Fruit fly (Drosophila melanogaster) Kc167 (cell line): ENCODE results near the gene PGAP2.

Experiments used
- Myc ChIP-seq: fragments of >200 bp; optimal IDR thresholded peaks from 2 replicates; lab custom pipeline; 2017; ENCODE audit warnings: missing external identifiers
- Sin3A ChIP-seq: fragments of >200 bp; optimal IDR thresholded peaks from 2 replicates; lab custom pipeline; 2018; ENCODE audit warnings: missing external identifiers
- h ChIP-seq: fragments of >200 bp; optimal IDR thresholded peaks from 3 replicates; lab custom pipeline; 2018; ENCODE audit warnings: missing external identifiers
- insv ChIP-seq: fragments of >200 bp; optimal IDR thresholded peaks from 3 replicates; lab custom pipeline; 2018; ENCODE audit warnings: missing external identifiers
- psq ChIP-seq: fragments of >200 bp; optimal IDR thresholded peaks from 2 replicates; lab custom pipeline; 2017; ENCODE audit warnings: missing external identifiers
- ttk ChIP-seq: sonication (Bioruptor generic); optimal IDR thresholded peaks from 2 replicates; lab custom pipeline; 2017; ENCODE audit warnings: missing external identifiers

The PGAP2 gene

DNA sequence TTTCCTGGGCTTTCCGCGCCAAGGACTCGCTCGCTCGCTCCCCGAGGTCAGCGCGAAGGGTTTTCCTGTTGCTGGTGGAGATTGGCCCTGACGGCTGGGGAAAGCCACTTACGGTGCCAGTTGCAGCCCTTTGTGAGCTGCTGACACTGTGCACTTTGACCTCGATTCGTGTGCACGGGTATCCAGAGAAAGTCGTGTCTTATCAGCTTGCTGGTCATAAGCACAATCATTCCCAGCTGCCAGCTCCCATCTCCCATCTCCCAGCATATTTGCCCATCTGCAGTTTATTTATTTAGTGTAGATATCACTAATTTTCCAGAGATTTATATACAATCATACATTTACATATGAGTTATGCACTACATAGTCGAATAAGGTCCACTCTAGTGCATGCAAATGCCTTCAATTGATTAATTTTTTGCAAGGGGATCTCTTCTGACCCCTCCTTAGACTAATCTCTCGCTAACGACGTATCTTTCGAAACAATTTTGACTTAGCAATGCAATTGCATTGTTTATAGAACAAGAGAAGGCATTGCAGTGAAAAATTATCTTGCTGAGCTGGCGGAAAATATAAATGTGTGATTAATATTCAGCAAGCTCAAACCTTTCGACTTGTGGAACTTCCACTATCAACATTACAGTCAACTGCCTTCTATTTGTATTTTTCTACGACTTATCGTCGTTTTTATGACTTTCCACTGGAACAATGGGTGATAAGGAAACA is 2.8 kb upstream of the PGAP2 start:
- no peak for TF ChIP-seq Sin3A
- no peak for TF ChIP-seq h
- TF ChIP-seq insv: no peak
- TF ChIP-seq Myc (lab: Kevin White, UChicago): no peak
- no peak for TF ChIP-seq psq
- TF ChIP-seq ttk (lab: Kevin White, UChicago): no peak

DNA sequence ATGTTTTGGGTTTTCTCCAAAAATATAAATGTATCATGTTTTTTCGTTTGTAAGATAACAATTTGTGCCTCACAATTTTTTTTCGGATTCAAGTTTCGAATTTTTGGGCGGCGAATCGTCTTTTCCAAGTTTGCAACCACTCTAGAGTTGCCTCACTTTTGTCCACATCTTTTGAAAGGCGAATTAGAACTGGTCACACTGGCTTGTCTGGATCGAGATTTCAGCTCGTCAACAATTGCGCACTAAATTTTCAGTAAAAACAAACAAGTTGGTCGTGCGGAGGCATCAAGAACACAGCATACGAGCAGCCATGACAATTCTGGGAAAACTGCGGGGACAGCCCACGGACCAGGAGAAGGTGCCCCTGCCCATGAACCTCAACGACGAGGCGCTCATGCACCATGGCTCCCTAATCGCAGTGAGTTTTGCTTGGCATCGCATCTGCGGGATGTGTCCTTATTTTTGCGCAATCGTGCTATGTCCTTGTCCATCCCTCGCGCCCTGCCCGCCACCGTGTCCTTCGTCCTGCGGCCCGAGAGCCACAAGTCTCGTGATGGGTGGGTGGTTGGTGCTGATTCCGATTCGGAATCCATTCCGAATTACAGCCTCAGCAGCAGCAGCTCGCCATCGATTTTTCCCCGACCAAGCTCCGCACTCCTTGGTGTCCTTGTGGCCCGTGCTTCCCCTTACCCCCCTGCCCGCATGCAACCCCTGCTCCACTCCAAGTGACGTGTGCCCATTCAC is 2.1 kb upstream of the PGAP2 start, which contains the start of gene CG3662:
CG3662 (plus strand) TSS at position 48 of the 744 bp plus-strand sequence.
- TF ChIP-seq psq (no peak), insv (no peak), h (no peak), ttk (lab: Kevin White, UChicago) (no peak), Myc (lab: Kevin White, UChicago) (no peak)

DNA sequence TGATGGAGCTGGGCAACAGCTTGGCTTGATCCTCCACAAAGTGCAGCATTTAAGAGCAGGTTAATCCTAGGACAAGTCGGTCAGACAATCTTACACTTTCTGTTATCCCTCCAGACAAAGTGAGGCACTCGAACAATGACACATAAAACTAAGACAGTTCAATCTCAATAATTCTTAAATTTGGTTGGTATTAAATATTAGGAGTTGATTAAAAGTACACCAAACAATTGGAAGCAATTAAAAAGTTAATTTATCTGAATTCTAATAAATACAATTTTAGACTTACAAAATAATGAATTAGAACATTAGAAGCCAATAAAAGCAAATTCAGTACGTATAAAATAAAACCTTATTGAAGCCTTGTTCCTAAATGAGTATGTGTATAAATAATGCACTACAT is 1.5 kb downstream of the PGAP2 start, which contains the start of gene CG15880:
CG15880 (minus strand) TSS at position 101 of the 400 bp plus-strand sequence.
- TF ChIP-seq Sin3A (no peak), Myc (lab: Kevin White, UChicago) (no peak), psq (no peak), h (no peak), ttk (lab: Kevin White, UChicago) (no peak), insv (no peak)

DNA sequence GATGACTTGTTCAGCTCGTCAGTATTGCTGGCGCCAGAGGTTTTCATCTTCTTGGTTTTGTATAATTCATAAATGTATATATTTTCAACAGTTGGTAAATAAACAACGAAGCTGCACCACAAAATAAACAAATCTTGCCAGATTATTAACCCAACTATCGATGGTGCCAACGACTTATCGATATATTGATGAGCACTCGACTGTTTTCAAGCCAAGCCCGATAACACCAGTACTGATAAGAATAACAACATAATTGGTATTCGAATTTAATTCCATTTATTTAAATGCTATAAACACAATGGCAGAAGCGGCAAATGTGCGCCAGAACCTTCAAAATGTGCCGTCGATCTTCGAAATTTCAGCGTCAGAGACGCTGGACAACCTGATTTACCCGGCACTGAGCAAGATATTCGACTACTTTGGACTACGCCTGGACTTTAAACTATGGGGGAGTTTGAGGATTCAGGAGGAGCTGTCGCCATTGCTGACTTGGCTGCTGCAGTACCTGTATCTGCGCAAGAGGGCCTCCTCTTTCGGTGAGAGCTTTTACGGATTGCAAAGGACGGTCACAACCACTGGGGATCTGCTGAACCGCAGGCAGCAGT is 3.4 kb downstream of the PGAP2 start, which contains the start of the genes Saf6 and Pex12:
Saf6 (minus strand) TSS at position 166 of the 605 bp plus-strand sequence.
Pex12 (plus strand) TSS at position 209 of the 605 bp plus-strand sequence.
- TF ChIP-seq insv: no peak
- no peak for TF ChIP-seq Myc (lab: Kevin White, UChicago)
- no peak for TF ChIP-seq h
- no peak for TF ChIP-seq ttk (lab: Kevin White, UChicago)
- no peak for TF ChIP-seq Sin3A
- TF ChIP-seq psq: no peak

DNA sequence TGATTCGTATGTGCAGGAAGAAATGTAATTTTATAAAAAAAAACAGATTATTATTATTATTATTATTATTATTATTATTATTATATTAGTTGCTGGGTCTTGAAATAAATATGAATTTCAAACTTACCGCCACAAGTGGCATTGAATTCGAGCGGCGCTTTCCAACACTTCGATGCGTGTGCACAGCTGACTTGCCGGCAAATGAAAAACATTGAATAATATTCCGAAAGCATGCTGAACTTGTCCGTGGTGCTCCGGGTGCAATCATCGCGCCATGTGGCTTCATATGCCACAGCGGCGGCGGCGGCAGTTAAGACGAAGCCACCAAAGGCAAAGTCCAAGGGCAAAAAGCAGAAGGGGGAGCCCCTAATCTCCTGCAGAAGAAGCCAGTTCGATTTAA is 7.9 kb downstream of the PGAP2 start, which contains the start of gene Dbp21E2:
Dbp21E2 (plus strand) TSS at position 180 of the 400 bp plus-strand sequence.
- TF ChIP-seq Myc (lab: Kevin White, UChicago): no peak
- no peak for TF ChIP-seq Sin3A
- no peak for TF ChIP-seq ttk (lab: Kevin White, UChicago)
- no peak for TF ChIP-seq psq
- TF ChIP-seq insv: no peak
- TF ChIP-seq h: no peak

DNA sequence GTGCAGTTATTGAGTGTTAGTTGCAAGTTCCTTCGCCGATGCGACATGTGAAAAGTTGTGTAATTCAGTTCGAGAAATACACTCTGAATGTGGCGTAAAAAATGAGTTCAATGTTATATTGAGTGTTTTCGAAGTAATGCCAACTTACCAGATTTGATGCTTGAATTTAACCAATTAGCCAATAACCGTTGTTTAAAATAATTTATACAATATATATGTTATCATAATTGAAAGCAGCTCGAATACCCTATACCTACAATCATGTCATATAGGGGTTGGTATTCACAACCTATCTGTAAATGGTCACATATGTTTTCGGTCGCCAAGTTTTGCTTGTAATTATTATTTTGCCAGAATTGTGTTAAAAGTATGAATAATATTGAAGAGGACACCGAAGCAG is 9.0 kb downstream of the PGAP2 start, which contains the start of gene Nnf1b:
Nnf1b (plus strand) TSS at position 301 of the 400 bp plus-strand sequence.
- no peak for TF ChIP-seq ttk (lab: Kevin White, UChicago)
- TF ChIP-seq Sin3A: no peak
- no peak for TF ChIP-seq psq
- no peak for TF ChIP-seq Myc (lab: Kevin White, UChicago)
- no peak for TF ChIP-seq h
- TF ChIP-seq insv: no peak

DNA sequence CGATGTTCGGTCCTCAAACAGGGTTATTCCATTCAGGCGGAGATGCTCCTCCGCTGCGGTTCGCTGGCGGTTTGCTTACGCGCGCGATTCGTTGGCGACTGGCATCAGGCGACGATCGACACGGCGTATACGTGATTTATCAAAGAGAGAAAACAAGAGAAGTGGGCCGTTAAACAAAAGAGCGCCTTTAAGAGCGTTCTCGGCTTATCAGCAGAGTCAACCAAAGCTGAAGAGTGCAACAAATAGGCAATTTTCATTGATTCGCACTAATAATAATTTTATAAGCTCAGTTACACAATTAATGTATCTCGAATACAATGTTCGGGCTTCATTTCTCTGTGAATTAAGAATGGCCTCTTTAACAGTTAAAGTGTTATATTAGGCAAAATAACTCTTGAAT is 28.6 kb downstream of the PGAP2 start, which contains the start of gene Pkg21D:
Pkg21D (minus strand) TSS at position 101 of the 400 bp plus-strand sequence.
- TF ChIP-seq ttk (lab: Kevin White, UChicago) (no peak), Myc (lab: Kevin White, UChicago) (no peak), psq (no peak)

DNA sequence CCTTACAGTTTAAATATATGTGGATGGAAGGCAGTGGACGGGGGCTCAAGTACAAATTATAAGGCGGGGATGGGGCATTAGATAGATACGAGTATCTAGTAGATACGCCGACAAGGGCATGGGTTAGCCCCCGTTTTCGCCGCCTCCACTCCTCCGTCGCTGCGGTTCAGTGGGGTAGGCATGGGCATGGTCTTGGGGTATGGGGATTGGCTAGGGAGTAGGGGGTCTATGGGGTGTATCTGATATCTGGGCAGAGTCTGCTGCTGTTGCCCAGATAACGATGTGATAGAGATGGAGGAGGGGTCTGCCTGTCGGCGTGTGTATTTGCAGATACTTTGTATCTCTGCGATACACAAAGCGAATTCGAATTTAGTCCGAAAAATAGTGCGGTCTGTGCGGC is 29.3 kb downstream of the PGAP2 start:
- TF ChIP-seq ttk (lab: Kevin White, UChicago) (no peak), insv (no peak), psq (no peak), Sin3A (no peak), Myc (lab: Kevin White, UChicago) (no peak), h (no peak)

DNA sequence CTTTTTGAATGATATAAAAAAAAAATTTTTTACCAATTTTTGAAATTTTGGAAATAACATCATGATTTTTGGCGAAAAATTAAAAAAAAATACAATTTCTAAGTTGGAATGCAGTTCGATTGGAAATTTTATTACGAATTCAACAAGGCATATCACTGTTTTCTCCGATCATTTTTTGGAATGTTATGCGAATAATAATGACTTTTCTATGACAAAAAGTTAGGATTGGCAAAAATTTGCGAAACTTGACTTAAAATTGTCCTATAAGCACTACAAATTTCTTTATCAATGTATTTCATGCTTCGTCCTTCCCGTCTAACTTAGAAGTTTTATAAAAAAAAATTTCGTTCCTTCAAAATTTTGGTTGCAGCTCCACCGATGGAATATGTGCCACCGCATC is 35.3 kb downstream of the PGAP2 start, which contains the start of gene CG3544:
CG3544 (plus strand) TSS at position 301 of the 400 bp plus-strand sequence.
- no peak for TF ChIP-seq insv
- no peak for TF ChIP-seq Myc (lab: Kevin White, UChicago)

DNA sequence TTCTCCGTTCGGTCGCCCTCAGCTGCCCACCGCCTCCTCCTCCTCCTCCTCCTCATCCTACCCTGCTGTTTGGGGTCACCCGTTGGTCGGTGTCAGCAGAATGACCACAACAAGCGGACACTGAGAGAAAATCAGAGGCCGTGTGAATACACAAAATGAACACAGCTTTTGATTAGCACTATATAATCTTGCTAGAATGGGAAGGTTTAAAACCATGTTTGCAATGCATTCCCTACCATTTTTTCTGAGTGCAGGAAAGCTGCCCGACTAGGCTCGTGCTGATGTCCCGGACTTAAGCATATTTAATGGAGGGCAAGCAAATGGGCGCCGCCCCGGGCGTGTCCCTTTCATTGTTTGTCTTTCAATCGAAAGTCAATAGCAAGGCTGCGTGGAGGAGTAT is 38.5 kb downstream of the PGAP2 start:
- TF ChIP-seq psq (no peak), Myc (lab: Kevin White, UChicago) (no peak), insv (no peak), ttk (lab: Kevin White, UChicago) (no peak), h (no peak), Sin3A (no peak)

DNA sequence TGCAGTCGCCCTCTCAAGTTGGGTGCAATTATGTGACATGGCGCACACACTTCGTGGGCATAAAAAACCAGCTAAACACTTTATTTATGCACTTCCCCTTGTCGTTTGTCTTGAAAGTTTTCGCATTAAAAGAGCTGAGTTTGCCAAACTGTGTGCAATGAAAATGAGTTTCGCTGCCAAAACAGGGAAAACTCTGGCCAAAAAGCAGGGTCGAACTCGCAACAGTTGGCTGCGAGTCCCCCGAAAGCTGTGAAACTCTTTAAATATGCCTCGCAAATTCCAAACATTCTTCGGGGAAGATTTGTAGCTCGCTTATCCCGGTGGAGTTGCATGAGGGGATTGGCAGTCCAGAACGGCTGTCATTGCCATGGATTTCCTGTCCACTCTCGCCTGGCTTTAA is 39.1 kb downstream of the PGAP2 start, which contains the start of gene Gr21a:
Gr21a (plus strand) TSS at position 301 of the 400 bp plus-strand sequence.
- TF ChIP-seq h (no peak), ttk (lab: Kevin White, UChicago) (no peak), insv (no peak), psq (no peak)

DNA sequence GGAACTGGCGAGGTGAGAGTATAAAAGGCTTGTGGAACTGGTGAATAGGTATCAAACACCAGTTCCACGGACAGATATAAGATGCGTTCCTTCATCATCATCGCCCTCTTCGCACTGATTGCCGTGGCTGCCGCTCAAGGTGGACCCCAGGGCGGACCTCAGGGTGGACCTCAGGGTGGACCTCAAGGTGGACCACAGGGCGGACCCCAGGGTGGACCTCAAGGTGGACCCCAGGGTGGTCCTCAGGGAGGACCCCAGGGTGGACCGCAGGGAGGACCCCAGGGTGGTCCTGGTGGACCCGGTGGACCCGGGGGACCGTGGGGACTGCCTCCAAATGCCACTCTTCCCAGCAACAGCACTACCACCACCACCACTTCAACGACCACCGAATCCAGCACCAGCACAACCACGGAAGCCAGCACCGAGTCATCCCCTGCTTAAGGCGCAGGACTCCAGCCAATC is 40.2 kb downstream of the PGAP2 start, which contains the start of gene CG13947:
CG13947 (plus strand) TSS at position 51 of the 462 bp plus-strand sequence.
- TF ChIP-seq Sin3A (no peak), ttk (lab: Kevin White, UChicago) (no peak), Myc (lab: Kevin White, UChicago) (no peak), insv (no peak), psq (no peak), h (no peak)
